Fruit fly (Drosophila melanogaster): ENCODE results near the gene Ras64B.

The Ras64B gene

dm6 chr3L:4102496-4103257 is 36.2 kb upstream of the Ras64B start, which contains the start of gene CG14995 (continued):
- TF ChIP-seq Neu2 (GFP tag; optimal IDR thresholded peaks at IDR 0.05; ENCODE audit: borderline replicate concordance): no peak
- peak; percentile 44 for TF ChIP-seq CG3281 (GFP tag; optimal IDR thresholded peaks at IDR 0.05)
- no peak for TF ChIP-seq fru (optimal IDR thresholded peaks at IDR 0.05)
- TF ChIP-seq H15 (GFP tag; IDR thresholded peaks at IDR 0.05): no peak
- peak; percentile 62 for TF ChIP-seq CG13894 (tag; optimal IDR thresholded peaks at IDR 0.05)
- peak; percentile 41 for TF ChIP-seq CG4617 (GFP tag; optimal IDR thresholded peaks at IDR 0.05; ENCODE audit: borderline replicate concordance)
- no peak for TF ChIP-seq CG4404 (GFP tag; IDR thresholded peaks at IDR 0.05)
- TF ChIP-seq D19B (GFP tag; optimal IDR thresholded peaks at IDR 0.05): no peak
- TF ChIP-seq Hmr (GFP tag; optimal IDR thresholded peaks at IDR 0.05): peak; percentile 45
- TF ChIP-seq lola (GFP tag; optimal IDR thresholded peaks at IDR 0.05): no peak
- TF ChIP-seq CG2875 (GFP tag; optimal IDR thresholded peaks at IDR 0.05): no peak
- TF ChIP-seq slou (GFP tag; optimal IDR thresholded peaks at IDR 0.05): no peak
- TF ChIP-seq CG6791 (GFP tag; IDR thresholded peaks at IDR 0.05; ENCODE audit: partially characterized antibody): peak; percentile 63; the same call in 2 of the 3 replicates
- TF ChIP-seq Asciz (GFP tag; optimal IDR thresholded peaks at IDR 0.05): no peak
- no peak for TF ChIP-seq CG11093 (GFP tag; IDR thresholded peaks at IDR 0.05)
- no peak for TF ChIP-seq yki (optimal IDR thresholded peaks at IDR 0.05)
- TF ChIP-seq ap (GFP tag; IDR thresholded peaks at IDR 0.05): no peak
- peak; percentile 74; the same call in 1 of the 2 replicates for TF ChIP-seq chm (GFP tag; IDR thresholded peaks at IDR 0.05)
- no peak for TF ChIP-seq fd102C (GFP tag; optimal IDR thresholded peaks at IDR 0.05)
- no peak for TF ChIP-seq CG17912 (GFP tag; optimal IDR thresholded peaks at IDR 0.05)
- no peak for TF ChIP-seq ttk (GFP tag; IDR thresholded peaks at IDR 0.05)
- TF ChIP-seq CG9609 (GFP tag; optimal IDR thresholded peaks at IDR 0.05): no peak
- TF ChIP-seq CG7271 (tag; optimal IDR thresholded peaks at IDR 0.05): no peak
- no peak for TF ChIP-seq sima (GFP tag; optimal IDR thresholded peaks at IDR 0.05)
- no peak for TF ChIP-seq Rx (GFP tag; IDR thresholded peaks at IDR 0.05)
- peak; percentile 56 for TF ChIP-seq kni (GFP tag; optimal IDR thresholded peaks at IDR 0.05)
- TF ChIP-seq pho (GFP tag; optimal IDR thresholded peaks at IDR 0.05): no peak
- no peak for TF ChIP-seq jing (GFP tag; optimal IDR thresholded peaks at IDR 0.05)
- TF ChIP-seq stc (GFP tag; IDR thresholded peaks at IDR 0.05): no peak; the same call in 1 of the 2 replicates
- TF ChIP-seq CrebB (tag; optimal IDR thresholded peaks at IDR 0.05): no peak
- peak; percentile 96 for TF ChIP-seq chinmo (GFP tag; IDR thresholded peaks at IDR 0.05; ENCODE audit: partially characterized antibody)
- no peak for TF ChIP-seq bcd (GFP tag; optimal IDR thresholded peaks at IDR 0.05)
- TF ChIP-seq HmgD (GFP tag; optimal IDR thresholded peaks at IDR 0.05): no peak
- TF ChIP-seq CG9817 (tag; optimal IDR thresholded peaks at IDR 0.05): no peak
- no peak for TF ChIP-seq CG6689 (GFP tag; IDR thresholded peaks at IDR 0.05)
- peak; percentile 91 for TF ChIP-seq Sry-δ (GFP tag; optimal IDR thresholded peaks at IDR 0.05)
- no peak for TF ChIP-seq CG8089 (GFP tag; optimal IDR thresholded peaks at IDR 0.05)
- TF ChIP-seq Taf1 (GFP tag; IDR thresholded peaks at IDR 0.05): no peak
- no peak for TF ChIP-seq CG18262 (tag; optimal IDR thresholded peaks at IDR 0.05)
- TF ChIP-seq al (GFP tag; IDR thresholded peaks at IDR 0.05): no peak
- no peak for TF ChIP-seq ranshi (GFP tag; IDR thresholded peaks at IDR 0.05)
- no peak for TF ChIP-seq pita (GFP tag; optimal IDR thresholded peaks at IDR 0.05)
- no peak for TF ChIP-seq CG10274 (GFP tag; optimal IDR thresholded peaks at IDR 0.05)
- TF ChIP-seq lmd (GFP tag; IDR thresholded peaks at IDR 0.05): no peak
- TF ChIP-seq CG31224 (GFP tag; IDR thresholded peaks at IDR 0.05): no peak
- peak; percentile 82 for TF ChIP-seq CG8924 (tag; optimal IDR thresholded peaks at IDR 0.05)
- no peak for TF ChIP-seq dpn (GFP tag; optimal IDR thresholded peaks at IDR 0.05)
- TF ChIP-seq CG32767 (GFP tag; IDR thresholded peaks at IDR 0.05): peak; percentile 18; the same call in 1 of the 2 replicates
- no peak for TF ChIP-seq CG3065 (GFP tag; optimal IDR thresholded peaks at IDR 0.05)
- no peak for TF ChIP-seq sim (GFP tag; IDR thresholded peaks at IDR 0.05)
- no peak for TF ChIP-seq Poxn (GFP tag; IDR thresholded peaks at IDR 0.05)

Data from whole organism, embryonic.